Fruit fly (Drosophila melanogaster) whole organism, embryonic: ENCODE data around the gene CG15336.

Experiments
- CG18262 ChIP-seq: fragments of 200-800 bp; optimal IDR thresholded peaks from 3 replicates; lab custom pipeline; 2019; ENCODE audit warnings: missing biosample characterization, mild to moderate bottlenecking, missing genetic modification characterization, moderate library complexity
- CG6654 ChIP-seq: fragments of 200-800 bp; sonication (Bioruptor generic); optimal IDR thresholded peaks from 2 replicates; lab custom pipeline; 2017; ENCODE audit warnings: missing biosample characterization, mild to moderate bottlenecking, missing genetic modification characterization
- Rx ChIP-seq: fragments of 200-800 bp; sonication (Bioruptor generic); IDR thresholded peaks from 2 replicates; pipeline ENCODE4 v1.3.6; 2022; ENCODE audit warnings: missing biosample characterization, missing genetic modification characterization
- psq ChIP-seq: fragments of 200-800 bp; sonication (Bioruptor generic); optimal IDR thresholded peaks from 2 replicates; lab custom pipeline; 2017; ENCODE audit warnings: missing biosample characterization, missing genetic modification characterization
- toy ChIP-seq: fragments of 200-800 bp; sonication (Bioruptor generic); IDR thresholded peaks from 2 replicates; pipeline ENCODE4 v1.3.6; 2022; ENCODE audit warnings: missing biosample characterization, missing genetic modification characterization

DNA sequence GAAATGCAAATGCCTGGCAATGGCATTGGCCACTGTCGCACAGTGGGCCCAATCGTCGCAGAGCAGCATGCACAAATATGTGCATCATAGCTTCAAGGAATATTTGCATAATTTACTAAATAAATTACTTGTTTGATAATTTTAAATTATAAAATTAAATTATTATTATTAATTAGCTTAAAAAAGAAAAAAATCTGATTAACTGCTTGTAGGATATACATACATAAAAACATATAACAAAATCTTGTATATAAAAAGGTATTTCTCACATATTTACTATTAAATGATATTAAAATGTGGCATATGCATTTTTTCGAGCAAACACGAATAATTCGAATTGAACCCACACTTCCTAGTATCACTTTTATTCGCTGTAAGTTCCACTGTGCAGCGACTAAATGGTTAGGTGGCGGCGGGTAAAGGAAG lies 22.5 kb upstream of the CG15336 start:
- TF ChIP-seq Rx (GFP tag; lab: Robert Waterston, UW) (no peak), CG6654 (peak; percentile 38), psq (GFP tag; lab: Kevin White, UChicago) (no peak), toy (GFP tag; lab: Robert Waterston, UW) (no peak), CG18262 (tag; lab: Kevin White, UChicago) (peak; percentile 85)
